Fruit fly (Drosophila melanogaster) whole organism, embryonic: ENCODE data around the gene CG4297.

ENCODE experiments used
- Antp ChIP-seq: fragments of 200-800 bp; sonication (Bioruptor generic); optimal IDR thresholded peaks from 3 replicates; lab custom pipeline; 2016; ENCODE audit warnings: missing biosample characterization, missing genetic modification characterization
- Blimp-1 ChIP-seq: fragments of 200-800 bp; sonication (Bioruptor generic); optimal IDR thresholded peaks from 3 replicates; lab custom pipeline; 2018; ENCODE audit warnings: missing biosample characterization, missing genetic modification characterization, mild to moderate bottlenecking, moderate library complexity, missing genetic modification reagents
- CG10147 ChIP-seq: fragments of 200-800 bp; sonication (Bioruptor generic); optimal IDR thresholded peaks from 2 replicates; lab custom pipeline; 2019; ENCODE audit warnings: missing biosample characterization, mild to moderate bottlenecking, missing genetic modification characterization, moderate library complexity
- CG10462 ChIP-seq: fragments of 200-800 bp; sonication (Bioruptor generic); optimal IDR thresholded peaks from 2 replicates; lab custom pipeline; 2016; ENCODE audit warnings: missing biosample characterization, missing genetic modification characterization
- CG10959 ChIP-seq: fragments of 200-800 bp; sonication (Bioruptor generic); IDR thresholded peaks from 2 replicates; pipeline ENCODE4 v1.3.6; 2022; ENCODE audit warnings: missing biosample characterization, missing genetic modification characterization
- CG13775 ChIP-seq: fragments of 200-800 bp; sonication (Bioruptor generic); optimal IDR thresholded peaks from 3 replicates; lab custom pipeline; 2017; ENCODE audit warnings: missing biosample characterization, mild to moderate bottlenecking, missing genetic modification characterization
- CG14965 ChIP-seq: fragments of 200-800 bp; sonication (Bioruptor generic); optimal IDR thresholded peaks from 2 replicates; lab custom pipeline; 2016; ENCODE audit warnings: missing biosample characterization, missing genetic modification characterization, borderline replicate concordance
- CG16813 ChIP-seq: fragments of 200-800 bp; sonication (Bioruptor generic); IDR thresholded peaks from 3 replicates; pipeline ENCODE4 v1.3.6; 2022; ENCODE audit warnings: missing biosample characterization, missing genetic modification characterization; ENCODE audit not compliant: partially characterized antibody
- CG18262 ChIP-seq: fragments of 200-800 bp; optimal IDR thresholded peaks from 3 replicates; lab custom pipeline; 2019; ENCODE audit warnings: missing biosample characterization, mild to moderate bottlenecking, missing genetic modification characterization, moderate library complexity
- CG31388 ChIP-seq: fragments of 200-800 bp; sonication (Bioruptor generic); optimal IDR thresholded peaks from 2 replicates; lab custom pipeline; 2016; ENCODE audit warnings: missing biosample characterization, missing genetic modification characterization
- CG31441 ChIP-seq: fragments of 200-800 bp; sonication (Bioruptor generic); IDR thresholded peaks from 2 replicates; pipeline ENCODE4 v1.3.6; 2022; ENCODE audit warnings: missing biosample characterization, missing genetic modification characterization
- CG3726 ChIP-seq: fragments of 200-800 bp; sonication (Bioruptor generic); IDR thresholded peaks from 3 replicates; pipeline ENCODE4, ENCODE4 v1.3.6; 2022; ENCODE audit warnings: missing biosample characterization, missing genetic modification characterization
- CG4360 ChIP-seq: fragments of 200-800 bp; sonication (Bioruptor generic); IDR thresholded peaks from 2 replicates; pipeline ENCODE4 v1.3.6; 2022; ENCODE audit warnings: missing biosample characterization, missing genetic modification characterization
- CG6854 ChIP-seq: fragments of 200-800 bp; sonication (Bioruptor generic); optimal IDR thresholded peaks from 3 replicates; lab custom pipeline; 2017; ENCODE audit warnings: missing biosample characterization, mild to moderate bottlenecking, missing genetic modification characterization
- CG8924 ChIP-seq: fragments of 200-800 bp; optimal IDR thresholded peaks from 3 replicates; lab custom pipeline; 2019; ENCODE audit warnings: missing biosample characterization, mild to moderate bottlenecking, missing genetic modification characterization, moderate library complexity
- D19B ChIP-seq: fragments of 200-800 bp; sonication (Bioruptor generic); optimal IDR thresholded peaks from 2 replicates; lab custom pipeline; 2017; ENCODE audit warnings: missing biosample characterization, mild to moderate bottlenecking, missing genetic modification characterization
- Dp ChIP-seq: fragments of 200-800 bp; sonication (Bioruptor generic); optimal IDR thresholded peaks from 2 replicates; lab custom pipeline; 2018; ENCODE audit warnings: missing biosample characterization, mild to moderate bottlenecking, missing genetic modification characterization, moderate library complexity
- Eip74EF ChIP-seq, 2 experiments: fragments of 200-800 bp in 1 of 2; fragments of >200 bp in 1 of 2; sonication (Bioruptor generic) in 1 of 2; optimal IDR thresholded peaks; 2 replicates each; lab custom pipeline; 2017 to 2019; ENCODE audit warnings: missing biosample characterization in 2 of 2, missing genetic modification characterization in 2 of 2, mild to moderate bottlenecking in 1 of 2, moderate library complexity in 1 of 2
- Ets65A ChIP-seq: fragments of 200-800 bp; sonication (Bioruptor generic); peaks from one replicate; lab custom pipeline; 2016; ENCODE audit warnings: missing biosample characterization, missing genetic modification characterization
- HmgD ChIP-seq: fragments of 200-800 bp; sonication (Bioruptor generic); optimal IDR thresholded peaks from 3 replicates; lab custom pipeline; 2016; ENCODE audit warnings: missing biosample characterization, missing genetic modification characterization
- Hmx ChIP-seq: fragments of 200-800 bp; sonication (Bioruptor generic); optimal IDR thresholded peaks from 2 replicates; lab custom pipeline; 2016; ENCODE audit warnings: missing biosample characterization, missing genetic modification characterization
- Hsf ChIP-seq: fragments of 200-800 bp; sonication (Bioruptor generic); optimal IDR thresholded peaks from 3 replicates; lab custom pipeline; 2016; ENCODE audit warnings: missing biosample characterization, missing genetic modification characterization
- Jarid2 ChIP-seq: fragments of 200-800 bp; sonication (Bioruptor generic); optimal IDR thresholded peaks from 3 replicates; lab custom pipeline; 2017; ENCODE audit warnings: mild to moderate bottlenecking, missing biosample characterization, missing genetic modification reagents, missing genetic modification characterization
- Med ChIP-seq: fragments of 200-800 bp; sonication (Bioruptor generic); peaks from one replicate; lab custom pipeline; 2016; ENCODE audit warnings: missing biosample characterization, missing genetic modification characterization, mild to moderate bottlenecking, inconsistent platforms, moderate library complexity
- NC2β ChIP-seq: fragments of 200-800 bp; sonication (Bioruptor generic); optimal IDR thresholded peaks from 2 replicates; lab custom pipeline; 2016; ENCODE audit warnings: missing biosample characterization, missing genetic modification characterization
- Optix ChIP-seq: fragments of 200-800 bp; sonication (Bioruptor generic); IDR thresholded peaks from 3 replicates; pipeline ENCODE4 v1.3.6; 2022; ENCODE audit warnings: missing biosample characterization, missing genetic modification characterization
- Ptx1 ChIP-seq: fragments of 200-800 bp; sonication (Bioruptor generic); IDR thresholded peaks from 2 replicates; pipeline ENCODE4 v1.3.6; 2022; ENCODE audit warnings: missing biosample characterization, missing genetic modification characterization
- Rfx ChIP-seq: fragments of 200-800 bp; sonication (Bioruptor generic); IDR thresholded peaks from 2 replicates; pipeline ENCODE4 v1.3.6; 2022; ENCODE audit warnings: missing biosample characterization, missing genetic modification characterization
- Xbp1 ChIP-seq: fragments of 200-800 bp; sonication (Bioruptor generic); optimal IDR thresholded peaks from 3 replicates; lab custom pipeline; 2016; ENCODE audit warnings: missing biosample characterization, mild to moderate bottlenecking, missing genetic modification characterization
- YL-1 ChIP-seq: fragments of 200-800 bp; sonication (Bioruptor generic); optimal IDR thresholded peaks from 3 replicates; lab custom pipeline; 2017; ENCODE audit warnings: missing biosample characterization, mild to moderate bottlenecking, missing genetic modification characterization
- ara ChIP-seq: fragments of 200-800 bp; sonication (Bioruptor generic); IDR thresholded peaks from 2 replicates; pipeline ENCODE4 v1.3.6; 2022; ENCODE audit warnings: missing biosample characterization, missing genetic modification characterization
- ato ChIP-seq: fragments of 200-800 bp; sonication (Bioruptor generic); IDR thresholded peaks from 2 replicates; pipeline ENCODE4 v1.3.6; 2022; ENCODE audit warnings: missing biosample characterization, missing genetic modification characterization; ENCODE audit not compliant: partially characterized antibody
- bsh ChIP-seq, 2 experiments: fragments of 200-800 bp; sonication (Bioruptor generic); optimal IDR thresholded peaks; 2 replicates each; lab custom pipeline; 2017 to 2018; ENCODE audit warnings: mild to moderate bottlenecking in 2 of 2, missing biosample characterization in 2 of 2, missing genetic modification characterization in 2 of 2, moderate library complexity in 1 of 2
- corto ChIP-seq: fragments of 200-800 bp; sonication (Bioruptor generic); optimal IDR thresholded peaks from 2 replicates; lab custom pipeline; 2016; ENCODE audit warnings: missing biosample characterization, mild to moderate bottlenecking, missing genetic modification characterization, moderate library complexity
- crol ChIP-seq: fragments of 200-800 bp; sonication (Bioruptor generic); IDR thresholded peaks from 2 replicates; pipeline ENCODE4 v1.3.6; 2022; ENCODE audit warnings: missing biosample characterization, missing genetic modification characterization
- dmrt11E ChIP-seq: fragments of 200-800 bp; sonication (Bioruptor generic); optimal IDR thresholded peaks from 3 replicates; lab custom pipeline; 2018; ENCODE audit warnings: missing biosample characterization, mild to moderate bottlenecking, missing genetic modification characterization, moderate library complexity
- gsb ChIP-seq: fragments of 200-800 bp; sonication (Bioruptor generic); IDR thresholded peaks from 2 replicates; pipeline ENCODE4 v1.3.6; 2022; ENCODE audit warnings: missing biosample characterization, missing genetic modification characterization
- gsb-n ChIP-seq: fragments of 200-800 bp; sonication (Bioruptor generic); optimal IDR thresholded peaks from 3 replicates; lab custom pipeline; 2018; ENCODE audit warnings: missing biosample characterization, mild to moderate bottlenecking, missing genetic modification characterization
- kay ChIP-seq: fragments of 200-800 bp; sonication (Bioruptor generic); optimal IDR thresholded peaks from 2 replicates; lab custom pipeline; 2016; ENCODE audit warnings: missing biosample characterization, missing genetic modification characterization
- lilli ChIP-seq: fragments of 200-800 bp; sonication (Bioruptor generic); optimal IDR thresholded peaks from 3 replicates; lab custom pipeline; 2016; ENCODE audit warnings: missing biosample characterization, missing genetic modification characterization
- lmd ChIP-seq: fragments of 200-800 bp; sonication (Bioruptor generic); IDR thresholded peaks from 2 replicates; pipeline ENCODE4 v1.3.6; 2022; ENCODE audit warnings: missing biosample characterization, missing genetic modification characterization
- luna ChIP-seq: fragments of 200-800 bp; sonication (Bioruptor generic); optimal IDR thresholded peaks from 2 replicates; lab custom pipeline; 2016; ENCODE audit warnings: missing biosample characterization, missing genetic modification characterization
- nom ChIP-seq: fragments of 200-800 bp; sonication (Bioruptor generic); optimal IDR thresholded peaks from 2 replicates; lab custom pipeline; 2017; ENCODE audit warnings: missing biosample characterization, missing genetic modification characterization, mild to moderate bottlenecking, moderate library complexity, missing genetic modification reagents
- pros ChIP-seq: fragments of 200-800 bp; sonication (Bioruptor generic); optimal IDR thresholded peaks from 3 replicates; lab custom pipeline; 2019; ENCODE audit warnings: missing biosample characterization, mild to moderate bottlenecking, missing genetic modification characterization, moderate library complexity
- ranshi ChIP-seq: fragments of 200-800 bp; sonication (Bioruptor generic); IDR thresholded peaks from 2 replicates; pipeline ENCODE4 v1.3.6; 2022; ENCODE audit warnings: missing biosample characterization, missing genetic modification characterization
- sob ChIP-seq: fragments of 200-800 bp; sonication (Bioruptor generic); IDR thresholded peaks from 2 replicates; pipeline ENCODE4 v1.3.6; 2022; ENCODE audit warnings: missing biosample characterization, missing genetic modification characterization
- tna ChIP-seq: fragments of 200-800 bp; sonication (Bioruptor generic); IDR thresholded peaks from 2 replicates; pipeline ENCODE4 v1.3.6; 2022; ENCODE audit warnings: missing biosample characterization, missing genetic modification characterization; ENCODE audit not compliant: partially characterized antibody
- ttk ChIP-seq: fragments of 200-800 bp; sonication (Bioruptor generic); IDR thresholded peaks from 2 replicates; pipeline ENCODE4 v2.1.2; 2022; ENCODE audit warnings: missing biosample characterization, missing genetic modification characterization
- tx ChIP-seq: fragments of 200-800 bp; sonication (Bioruptor generic); optimal IDR thresholded peaks from 2 replicates; lab custom pipeline; 2016; ENCODE audit warnings: missing biosample characterization, missing genetic modification characterization
- vnd ChIP-seq: fragments of 200-800 bp; sonication (Bioruptor generic); IDR thresholded peaks from 3 replicates; pipeline ENCODE4 v1.3.6; 2022; ENCODE audit warnings: missing biosample characterization, missing genetic modification characterization; ENCODE audit not compliant: partially characterized antibody
- zf30C ChIP-seq: fragments of 200-800 bp; sonication (Bioruptor generic); optimal IDR thresholded peaks from 3 replicates; lab custom pipeline; 2018; ENCODE audit warnings: missing biosample characterization, mild to moderate bottlenecking, missing genetic modification characterization

The CG4297 gene

dm6 chr2L:439339-439738 lies 32.7 kb downstream of the CG4297 start (continued):
- no peak for TF ChIP-seq CG10147
- TF ChIP-seq YL-1 (GFP tag; lab: Kevin White, UChicago) = no peak
- TF ChIP-seq CG31388 = no peak
- TF ChIP-seq Ptx1 (GFP tag; lab: Robert Waterston, UW) = no peak
- no peak for TF ChIP-seq kay
- no peak for TF ChIP-seq Jarid2 (GFP tag; lab: Kevin White, UChicago)
- TF ChIP-seq CG10462 (GFP tag; lab: Kevin White, UChicago) = no peak
- TF ChIP-seq tx (GFP tag; lab: Kevin White, UChicago) = no peak
- TF ChIP-seq Blimp-1 (GFP tag; lab: Kevin White, UChicago) = peak; percentile 29
- no peak for TF ChIP-seq Dp (GFP tag; lab: Kevin White, UChicago)
- TF ChIP-seq tna (GFP tag; lab: Robert Waterston, UW) = no peak
- no peak for TF ChIP-seq CG10959 (GFP tag; lab: Robert Waterston, UW)
- TF ChIP-seq CG4360 (GFP tag; lab: Robert Waterston, UW) = no peak
- TF ChIP-seq lilli (GFP tag; lab: Kevin White, UChicago) = no peak
- TF ChIP-seq CG6854 = no peak
- 0 out of 2 replicates have a peak, but pooled peaks have one; percentile 17 for TF ChIP-seq crol (GFP tag; lab: Robert Waterston, UW)
- TF ChIP-seq Med (GFP tag; lab: Kevin White, UChicago) = peak; percentile 46
- no peak for TF ChIP-seq CG3726 (GFP tag; lab: Robert Waterston, UW)
- peak; percentile 55 for TF ChIP-seq dmrt11E (tag; lab: Kevin White, UChicago)
- TF ChIP-seq D19B = no peak
- no peak for TF ChIP-seq pros (GFP tag; lab: Kevin White, UChicago)
- no peak for TF ChIP-seq gsb-n (tag; lab: Kevin White, UChicago)
- no peak for TF ChIP-seq lmd (GFP tag; lab: Robert Waterston, UW)
- no peak for TF ChIP-seq Antp
- no peak for TF ChIP-seq NC2β
- TF ChIP-seq ranshi (GFP tag; lab: Robert Waterston, UW) = no peak
- no peak for TF ChIP-seq CG13775
- no peak for TF ChIP-seq Eip74EF (GFP tag; optimal IDR thresholded peaks at IDR 0.05; lab: Kevin White, UChicago)
- TF ChIP-seq ara (GFP tag; lab: Robert Waterston, UW) = peak; percentile 55; the same call in 1 of the 2 replicates
- no peak for TF ChIP-seq ato (GFP tag; lab: Robert Waterston, UW)
- no peak for TF ChIP-seq Xbp1 (GFP tag; lab: Kevin White, UChicago)
- TF ChIP-seq Optix (GFP tag; lab: Robert Waterston, UW) = no peak
- TF ChIP-seq vnd = no peak
- TF ChIP-seq Ets65A = no peak
- no peak for TF ChIP-seq CG8924
- peak; percentile 34 to 65 for TF ChIP-seq bsh (GFP tag; optimal IDR thresholded peaks at IDR 0.05; lab: Kevin White, UChicago)
- TF ChIP-seq gsb (GFP tag; lab: Robert Waterston, UW) = no peak
- TF ChIP-seq HmgD (GFP tag; lab: Kevin White, UChicago) = no peak
- no peak for TF ChIP-seq CG31441 (GFP tag; lab: Robert Waterston, UW)
- peak; percentile 43 for TF ChIP-seq corto
- no peak for TF ChIP-seq Hmx
- no peak for TF ChIP-seq luna
- TF ChIP-seq CG14965 (GFP tag; lab: Kevin White, UChicago) = no peak
- no peak for TF ChIP-seq ttk
- TF ChIP-seq CG16813 (GFP tag; lab: Robert Waterston, UW) = no peak
- TF ChIP-seq zf30C (GFP tag; lab: Kevin White, UChicago) = no peak
- TF ChIP-seq CG18262 (tag; lab: Kevin White, UChicago) = peak; percentile 55
- no peak for TF ChIP-seq sob (GFP tag; lab: Robert Waterston, UW)
- no peak for TF ChIP-seq Hsf (GFP tag; lab: Kevin White, UChicago)
- TF ChIP-seq Rfx (GFP tag; lab: Robert Waterston, UW) = no peak
- peak; percentile 71 for TF ChIP-seq nom
